Worm (Caenorhabditis elegans) whole organism, midembryonic: ENCODE measurements around the gene F35C8.8.
A peak's percentile ranks its signal among the peaks of the same experiment; 100 is the strongest.

Experiments used
- T22C8.4 ChIP-seq: fragments of 200-800 bp; sonication (Bioruptor generic); IDR thresholded peaks from 2 replicates; pipeline ENCODE4 v1.3.6; 2022; ENCODE audit warnings: missing genetic modification characterization, missing compliant biosample characterization
- cog-1 ChIP-seq: sonication (generic microtip); optimal IDR thresholded peaks from 2 replicates; lab custom pipeline; 2016; ENCODE audit warnings: missing genetic modification characterization, missing compliant biosample characterization
- flt-1 ChIP-seq: fragments of 200-800 bp; sonication (Bioruptor generic); IDR thresholded peaks from 2 replicates; pipeline ENCODE4 v1.3.6; 2022; ENCODE audit warnings: missing genetic modification characterization, missing compliant biosample characterization
- klf-2 ChIP-seq: fragments of 200-800 bp; sonication (Bioruptor generic); conservative IDR thresholded peaks from 2 replicates; pipeline ENCODE4 v1.3.6; 2022; ENCODE audit warnings: missing genetic modification reagents, missing genetic modification characterization, missing compliant biosample characterization
- med-1 ChIP-seq: sonication (generic microtip); optimal IDR thresholded peaks from 2 replicates; lab custom pipeline; 2017; ENCODE audit warnings: missing genetic modification characterization, mild to moderate bottlenecking, missing compliant biosample characterization, antibody characterized with exemption, missing genetic modification reagents; ENCODE audit not compliant: insufficient read depth
- ref-1 ChIP-seq: fragments of 200-800 bp; sonication (Bioruptor generic); conservative IDR thresholded peaks from 2 replicates; pipeline ENCODE4 v1.3.6; 2022; ENCODE audit warnings: missing genetic modification reagents, missing genetic modification characterization, missing compliant biosample characterization
- tab-1 ChIP-seq: fragments of 200-800 bp; sonication (Bioruptor generic); IDR thresholded peaks from 2 replicates; pipeline ENCODE4 v1.3.6; 2022; ENCODE audit warnings: missing genetic modification characterization, missing compliant biosample characterization
- ztf-23 ChIP-seq: fragments of 200-800 bp; sonication (Bioruptor generic); IDR thresholded peaks from 2 replicates; pipeline ENCODE4 v1.3.6; 2022; ENCODE audit warnings: missing genetic modification reagents, missing genetic modification characterization, missing compliant biosample characterization
- ztf-29 ChIP-seq: fragments of 200-800 bp; sonication (Bioruptor generic); IDR thresholded peaks from 2 replicates; pipeline ENCODE4 v1.3.6; 2022; ENCODE audit warnings: missing genetic modification reagents, missing genetic modification characterization, missing compliant biosample characterization

F35C8.8 gene

ce11 chrX:5377307-5377706 lies 4.9 kb upstream of the F35C8.8 start, which contains the start of gene sek-5:
Gene sek-5 (plus strand): TSS chrX:5377607.
- no peak for TF ChIP-seq klf-2 (GFP tag; lab: Robert Waterston, UW)
- no peak for TF ChIP-seq med-1 (GFP tag; lab: Kevin White, UChicago)
- TF ChIP-seq flt-1, result no peak
- no peak for TF ChIP-seq cog-1
- TF ChIP-seq ref-1 (GFP tag; lab: Robert Waterston, UW), result no peak
- no peak for TF ChIP-seq tab-1
- no peak for TF ChIP-seq T22C8.4 (GFP tag; lab: Robert Waterston, UW)
- TF ChIP-seq ztf-29 (GFP tag; lab: Robert Waterston, UW), result no peak
- TF ChIP-seq ztf-23, result no peak

ce11 chrX:5374742-5375141 lies 2.3 kb upstream of the F35C8.8 start, which contains the start of gene sek-4:
Gene sek-4 (plus strand): TSS chrX:5375059.
- TF ChIP-seq tab-1 (no peak), cog-1 (no peak), T22C8.4 (GFP tag; lab: Robert Waterston, UW) (no peak), med-1 (GFP tag; lab: Kevin White, UChicago) (no peak), ztf-29 (GFP tag; lab: Robert Waterston, UW) (no peak), klf-2 (GFP tag; lab: Robert Waterston, UW) (no peak), flt-1 (no peak), ztf-23 (no peak), ref-1 (GFP tag; lab: Robert Waterston, UW) (no peak)

ce11 chrX:5373597-5373996 lies 1.2 kb upstream of the F35C8.8 start:
- no peak for TF ChIP-seq ztf-23
- no peak for TF ChIP-seq flt-1
- no peak for TF ChIP-seq T22C8.4 (GFP tag; lab: Robert Waterston, UW)
- TF ChIP-seq tab-1, result no peak
- no peak for TF ChIP-seq klf-2 (GFP tag; lab: Robert Waterston, UW)

ce11 chrX:5370605-5371004 lies 1.8 kb downstream of the F35C8.8 start:
- TF ChIP-seq flt-1 (no peak), cog-1 (no peak), med-1 (GFP tag; lab: Kevin White, UChicago) (no peak), klf-2 (GFP tag; lab: Robert Waterston, UW) (no peak), ztf-23 (no peak), ref-1 (GFP tag; lab: Robert Waterston, UW) (no peak), tab-1 (no peak), T22C8.4 (GFP tag; lab: Robert Waterston, UW) (no peak), ztf-29 (GFP tag; lab: Robert Waterston, UW) (no peak)

- TF ChIP-seq cog-1 (peak; percentile 17), med-1 (GFP tag; lab: Kevin White, UChicago) (no peak)
Measured at ce11 chrX:5368220-5368619, 4.2 kb downstream of the F35C8.8 start, which contains the start of gene jkk-1. Gene jkk-1 (plus strand): TSS chrX:5368468.

- TF ChIP-seq cog-1 (no peak), ztf-23 (no peak), ztf-29 (GFP tag; lab: Robert Waterston, UW) (no peak), ref-1 (GFP tag; lab: Robert Waterston, UW) (no peak), flt-1 (no peak), med-1 (GFP tag; lab: Kevin White, UChicago) (no peak), klf-2 (GFP tag; lab: Robert Waterston, UW) (no peak), tab-1 (no peak), T22C8.4 (GFP tag; lab: Robert Waterston, UW) (no peak)
Measured at ce11 chrX:5366613-5367012, 5.8 kb downstream of the F35C8.8 start.

ce11 chrX:5365437-5365836 lies 7.0 kb downstream of the F35C8.8 start, which contains the start of gene F35C8.5:
Gene F35C8.5 (plus strand): TSS chrX:5365813.
- TF ChIP-seq cog-1 (no peak), ztf-29 (GFP tag; lab: Robert Waterston, UW) (no peak), ztf-23 (no peak), klf-2 (GFP tag; lab: Robert Waterston, UW) (no peak), flt-1 (no peak), T22C8.4 (GFP tag; lab: Robert Waterston, UW) (no peak), tab-1 (no peak), med-1 (GFP tag; lab: Kevin White, UChicago) (no peak), ref-1 (GFP tag; lab: Robert Waterston, UW) (no peak)

- TF ChIP-seq tab-1 (no peak), med-1 (GFP tag; lab: Kevin White, UChicago) (no peak), ztf-29 (GFP tag; lab: Robert Waterston, UW) (no peak), ref-1 (GFP tag; lab: Robert Waterston, UW) (no peak)
Measured at ce11 chrX:5364222-5364621, 8.2 kb downstream of the F35C8.8 start, which contains the start of gene chtl-1. Gene chtl-1 (minus strand): TSS chrX:5364322.

ce11 chrX:5360682-5361081 lies 11.8 kb downstream of the F35C8.8 start:
- peak; percentile 23 for TF ChIP-seq cog-1
- no peak for TF ChIP-seq tab-1

ce11 chrX:5355253-5355652 lies 17.2 kb downstream of the F35C8.8 start:
- TF ChIP-seq klf-2 (GFP tag; lab: Robert Waterston, UW) (no peak), tab-1 (no peak), med-1 (GFP tag; lab: Kevin White, UChicago) (no peak)
